Worm (Caenorhabditis elegans) whole organism, L2 larva: ENCODE data around the gene basl-1.

Experiments
- C34F6.9 ChIP-seq: fragments of 150-350 bp; optimal IDR thresholded peaks from 2 replicates; lab custom pipeline; 2014; ENCODE audit warnings: missing biosample characterization, missing genetic modification characterization
- F13H6.1 ChIP-seq: sonication (generic microtip); optimal IDR thresholded peaks from 2 replicates; lab custom pipeline; 2016; ENCODE audit warnings: missing genetic modification characterization, missing compliant biosample characterization
- R02D3.7 ChIP-seq: fragments of 150-350 bp; optimal IDR thresholded peaks from 2 replicates; lab custom pipeline; 2014; ENCODE audit warnings: missing biosample characterization, missing genetic modification characterization
- Y55F3AM.14 ChIP-seq: fragments of 200-800 bp; sonication (Bioruptor generic); optimal IDR thresholded peaks from 2 replicates; lab custom pipeline; 2018; ENCODE audit warnings: mild to moderate bottlenecking, missing genetic modification characterization, missing compliant biosample characterization
- alr-1 ChIP-seq: fragments of 150-350 bp; optimal IDR thresholded peaks from 2 replicates; lab custom pipeline; 2014; ENCODE audit warnings: missing biosample characterization, missing genetic modification characterization
- aly-2 ChIP-seq: fragments of 150-350 bp; optimal IDR thresholded peaks from 2 replicates; lab custom pipeline; 2014; ENCODE audit warnings: missing biosample characterization, missing genetic modification characterization
- ama-1 ChIP-seq: fragments of 150-350 bp; optimal IDR thresholded peaks from 2 replicates; lab custom pipeline; 2018; ENCODE audit warnings: inconsistent platforms
- blmp-1 ChIP-seq: sonication (generic microtip); optimal IDR thresholded peaks from 2 replicates; lab custom pipeline; 2017; ENCODE audit warnings: missing genetic modification characterization, mild to moderate bottlenecking, missing compliant biosample characterization, antibody characterized with exemption, moderate library complexity; ENCODE audit not compliant: insufficient read depth
- ceh-16 ChIP-seq: fragments of 150-350 bp; optimal IDR thresholded peaks from 2 replicates; lab custom pipeline; 2014; ENCODE audit warnings: missing biosample characterization, missing genetic modification characterization
- ceh-82 ChIP-seq: fragments of 150-350 bp; optimal IDR thresholded peaks from 2 replicates; lab custom pipeline; 2014; ENCODE audit warnings: missing biosample characterization, missing genetic modification characterization
- crh-2 ChIP-seq: sonication (generic microtip); optimal IDR thresholded peaks from 2 replicates; lab custom pipeline; 2017; ENCODE audit warnings: missing biosample characterization, missing genetic modification characterization
- dmd-4 ChIP-seq: sonication (generic microtip); optimal IDR thresholded peaks from 2 replicates; lab custom pipeline; 2017; ENCODE audit warnings: missing biosample characterization, missing genetic modification characterization
- egl-27 ChIP-seq: sonication (generic microtip); optimal IDR thresholded peaks from 3 replicates; lab custom pipeline; 2017; ENCODE audit warnings: missing biosample characterization, missing genetic modification reagents, missing genetic modification characterization
- elt-1 ChIP-seq: fragments of 150-350 bp; optimal IDR thresholded peaks from 2 replicates; lab custom pipeline; 2014; ENCODE audit warnings: missing biosample characterization, missing genetic modification characterization
- elt-3 ChIP-seq: sonication (generic microtip); optimal IDR thresholded peaks from 2 replicates; lab custom pipeline; 2017; ENCODE audit warnings: missing biosample characterization, missing genetic modification characterization
- fos-1 ChIP-seq: fragments of 150-350 bp; optimal IDR thresholded peaks from 2 replicates; lab custom pipeline; 2014; ENCODE audit warnings: missing biosample characterization, missing genetic modification characterization
- gmeb-1 ChIP-seq: fragments of 150-350 bp; optimal IDR thresholded peaks from 2 replicates; lab custom pipeline; 2014; ENCODE audit warnings: missing biosample characterization, missing genetic modification characterization
- lin-11 ChIP-seq: fragments of 150-350 bp; sonication (generic microtip); optimal IDR thresholded peaks from 2 replicates; lab custom pipeline; 2014; ENCODE audit warnings: missing biosample characterization, missing genetic modification characterization, inconsistent platforms, mixed read lengths
- lin-13 ChIP-seq: fragments of 150-350 bp; optimal IDR thresholded peaks from 2 replicates; lab custom pipeline; 2014; ENCODE audit warnings: missing biosample characterization, missing genetic modification reagents, missing genetic modification characterization
- lin-39 ChIP-seq: fragments of 150-350 bp; optimal IDR thresholded peaks from 2 replicates; lab custom pipeline; 2014; ENCODE audit warnings: missing biosample characterization, missing genetic modification reagents, missing genetic modification characterization
- lsy-2 ChIP-seq, 2 experiments: fragments of 150-350 bp in 1 of 2; sonication (generic microtip) in 1 of 2; optimal IDR thresholded peaks; 2 replicates each; lab custom pipeline; 2014 to 2017; ENCODE audit warnings: missing biosample characterization in 2 of 2, missing genetic modification characterization in 2 of 2
- mab-5 ChIP-seq: fragments of 150-350 bp; optimal IDR thresholded peaks from 2 replicates; lab custom pipeline; 2014; ENCODE audit warnings: missing biosample characterization, missing genetic modification characterization
- mbf-1 ChIP-seq: sonication (generic microtip); optimal IDR thresholded peaks from 2 replicates; lab custom pipeline; 2017; ENCODE audit warnings: missing biosample characterization, missing genetic modification characterization
- mdl-1 ChIP-seq, 2 experiments: fragments of 150-350 bp in 1 of 2; sonication (generic microtip) in 1 of 2; optimal IDR thresholded peaks; 2 replicates each; lab custom pipeline; 2017; ENCODE audit warnings: missing biosample characterization in 2 of 2, missing genetic modification characterization in 2 of 2
- nhr-10 ChIP-seq: sonication (generic microtip); optimal IDR thresholded peaks from 2 replicates; lab custom pipeline; 2017; ENCODE audit warnings: missing biosample characterization, missing genetic modification characterization
- nhr-11 ChIP-seq: fragments of 150-350 bp; optimal IDR thresholded peaks from 2 replicates; lab custom pipeline; 2014; ENCODE audit warnings: missing biosample characterization, missing genetic modification characterization
- nhr-12 ChIP-seq: fragments of 150-350 bp; optimal IDR thresholded peaks from 2 replicates; lab custom pipeline; 2014; ENCODE audit warnings: missing biosample characterization, missing genetic modification characterization
- nhr-129 ChIP-seq: fragments of 150-350 bp; optimal IDR thresholded peaks from 2 replicates; lab custom pipeline; 2014; ENCODE audit warnings: missing biosample characterization, missing genetic modification characterization
- nhr-21 ChIP-seq: fragments of 150-350 bp; optimal IDR thresholded peaks from 2 replicates; lab custom pipeline; 2014; ENCODE audit warnings: missing biosample characterization, missing genetic modification characterization
- nhr-23 ChIP-seq: fragments of 150-350 bp; optimal IDR thresholded peaks from 2 replicates; lab custom pipeline; 2014; ENCODE audit warnings: missing biosample characterization, missing genetic modification reagents, missing genetic modification characterization
- nhr-237 ChIP-seq: fragments of 150-350 bp; optimal IDR thresholded peaks from 2 replicates; lab custom pipeline; 2014; ENCODE audit warnings: missing biosample characterization, missing genetic modification characterization
- nhr-25 ChIP-seq: fragments of 150-350 bp; sonication (generic microtip); optimal IDR thresholded peaks from 3 replicates; lab custom pipeline; 2014; ENCODE audit warnings: missing biosample characterization, missing genetic modification characterization
- nhr-6 ChIP-seq: fragments of 150-350 bp; optimal IDR thresholded peaks from 2 replicates; lab custom pipeline; 2014; ENCODE audit warnings: missing biosample characterization, missing genetic modification characterization
- nhr-77 ChIP-seq: fragments of 150-350 bp; optimal IDR thresholded peaks from 2 replicates; lab custom pipeline; 2014; ENCODE audit warnings: missing biosample characterization, missing genetic modification characterization
- peb-1 ChIP-seq: fragments of 150-350 bp; optimal IDR thresholded peaks from 2 replicates; lab custom pipeline; 2014; ENCODE audit warnings: missing biosample characterization, missing genetic modification characterization
- sem-4 ChIP-seq: fragments of 150-350 bp; optimal IDR thresholded peaks from 2 replicates; lab custom pipeline; 2014; ENCODE audit warnings: missing biosample characterization, missing genetic modification reagents, missing genetic modification characterization
- skn-1 ChIP-seq: sonication (generic microtip); optimal IDR thresholded peaks from 2 replicates; lab custom pipeline; 2017; ENCODE audit warnings: missing biosample characterization, missing genetic modification characterization
- sma-3 ChIP-seq: sonication (generic microtip); optimal IDR thresholded peaks from 2 replicates; lab custom pipeline; 2016; ENCODE audit warnings: missing genetic modification reagents, missing genetic modification characterization, missing compliant biosample characterization
- sma-9 ChIP-seq, 2 experiments: fragments of 150-350 bp in 1 of 2; sonication (generic microtip) in 1 of 2; optimal IDR thresholded peaks; 2 replicates each; lab custom pipeline; 2014 to 2016; ENCODE audit warnings: missing genetic modification characterization in 2 of 2, mild to moderate bottlenecking in 1 of 2, missing biosample characterization in 1 of 2, missing compliant biosample characterization in 1 of 2, missing genetic modification reagents in 1 of 2, moderate library complexity in 1 of 2
- snpc-4 ChIP-seq: fragments of 150-350 bp; optimal IDR thresholded peaks from 2 replicates; lab custom pipeline; 2014; ENCODE audit warnings: missing biosample characterization, missing genetic modification characterization
- unc-55 ChIP-seq: fragments of 150-350 bp; sonication (generic microtip); optimal IDR thresholded peaks from 3 replicates; lab custom pipeline; 2014; ENCODE audit warnings: missing biosample characterization, missing genetic modification reagents, missing genetic modification characterization
- unc-62 ChIP-seq: fragments of 150-350 bp; optimal IDR thresholded peaks from 2 replicates; lab custom pipeline; 2014; ENCODE audit warnings: missing biosample characterization, missing genetic modification reagents, missing genetic modification characterization
- zag-1 ChIP-seq: fragments of 150-350 bp; optimal IDR thresholded peaks from 2 replicates; lab custom pipeline; 2014; ENCODE audit warnings: missing biosample characterization, missing genetic modification characterization
- ztf-1 ChIP-seq: fragments of 200-800 bp; sonication (Bioruptor generic); conservative IDR thresholded peaks from 2 replicates; pipeline ENCODE4 v1.3.6; 2022; ENCODE audit warnings: missing genetic modification characterization, missing compliant biosample characterization
- ztf-11 ChIP-seq: sonication (generic microtip); optimal IDR thresholded peaks from 2 replicates; lab custom pipeline; 2017; ENCODE audit warnings: missing biosample characterization, missing genetic modification characterization
- ztf-4 ChIP-seq: fragments of 150-350 bp; optimal IDR thresholded peaks from 2 replicates; lab custom pipeline; 2014; ENCODE audit warnings: missing biosample characterization, missing genetic modification characterization

The basl-1 gene

ce11 chrIII:5594350-5594749, 20.4 kb upstream of the basl-1 start:
- no peak for TF ChIP-seq F13H6.1 (tag; lab: Kevin White, UChicago)
- TF ChIP-seq R02D3.7 (tag; lab: Kevin White, UChicago), result no peak
- TF ChIP-seq sma-9 (GFP tag; optimal IDR thresholded peaks at IDR 0.05; lab: Kevin White, UChicago), result peak; percentile 7
- no peak for TF ChIP-seq sma-9 (tag; optimal IDR thresholded peaks at IDR 0.05; lab: Kevin White, UChicago)
- peak; percentile 43 for TF ChIP-seq sma-3
- TF ChIP-seq nhr-23 (tag; lab: Kevin White, UChicago), result no peak
- TF ChIP-seq unc-62 (GFP tag; lab: Kevin White, UChicago), result no peak
- peak; percentile 19 for TF ChIP-seq fos-1
- no peak for TF ChIP-seq nhr-12 (tag; lab: Kevin White, UChicago)
- no peak for TF ChIP-seq nhr-10 (tag; lab: Kevin White, UChicago)
- no peak for TF ChIP-seq sem-4 (tag; lab: Kevin White, UChicago)
- TF ChIP-seq dmd-4 (tag; lab: Kevin White, UChicago), result no peak
- peak; percentile 30 for TF ChIP-seq nhr-21
- peak; percentile 71 for TF ChIP-seq nhr-25
- TF ChIP-seq mab-5 (tag; lab: Kevin White, UChicago), result no peak
- TF ChIP-seq, all 48 proteins: peak for 5

- TF ChIP-seq ztf-4 (tag; lab: Kevin White, UChicago), result no peak
- peak; percentile 73 for TF ChIP-seq fos-1
- TF ChIP-seq sma-3, result peak; percentile 9
Measured at ce11 chrIII:5595445-5595844, 19.3 kb upstream of the basl-1 start, which contains the start of gene ced-6. Gene ced-6 (plus strand): TSS chrIII:5595771.

- TF ChIP-seq lin-13 (GFP tag; lab: Kevin White, UChicago) (no peak), nhr-25 (peak; percentile 5)
Measured at ce11 chrIII:5599958-5600357, 14.8 kb upstream of the basl-1 start, which contains the start of gene wdr-37. Gene wdr-37 (minus strand): TSS chrIII:5600058.

- TF ChIP-seq sma-3 (peak; percentile 76), peb-1 (tag; lab: Kevin White, UChicago) (no peak), crh-2 (tag; lab: Kevin White, UChicago) (peak; percentile 59), mdl-1 (tag; optimal IDR thresholded peaks at IDR 0.05; lab: Kevin White, UChicago) (no peak), mab-5 (tag; lab: Kevin White, UChicago) (no peak), sem-4 (tag; lab: Kevin White, UChicago) (peak; percentile 22), blmp-1 (tag; lab: Kevin White, UChicago) (no peak), nhr-129 (tag; lab: Kevin White, UChicago) (peak; percentile 87), nhr-21 (peak; percentile 70), Y55F3AM.14 (GFP tag; lab: Kevin White, UChicago) (no peak), ztf-11 (tag; lab: Kevin White, UChicago) (no peak), nhr-11 (no peak), nhr-237 (tag; lab: Kevin White, UChicago) (no peak), F13H6.1 (tag; lab: Kevin White, UChicago) (peak; percentile 65), egl-27 (tag; lab: Kevin White, UChicago) (peak; percentile 58), fos-1 (peak; percentile 64), snpc-4 (tag; lab: Kevin White, UChicago) (no peak), zag-1 (tag; lab: Kevin White, UChicago) (no peak), alr-1 (tag; lab: Kevin White, UChicago) (no peak), lin-13 (GFP tag; lab: Kevin White, UChicago) (peak; percentile 74), nhr-6 (tag; lab: Kevin White, UChicago) (no peak), nhr-77 (tag; lab: Kevin White, UChicago) (no peak), ceh-16 (tag; lab: Kevin White, UChicago) (peak; percentile 25), unc-55 (GFP tag; lab: Kevin White, UChicago) (peak; percentile 20), nhr-25 (peak; percentile 63), ceh-82 (tag; lab: Kevin White, UChicago) (no peak), nhr-23 (tag; lab: Kevin White, UChicago) (no peak), C34F6.9 (tag; lab: Kevin White, UChicago) (peak; percentile 63), lsy-2 (tag; optimal IDR thresholded peaks at IDR 0.05; lab: Kevin White, UChicago) (peak; percentile 13 to 72), elt-3 (tag; lab: Kevin White, UChicago) (no peak), skn-1 (tag; lab: Kevin White, UChicago) (no peak), elt-1 (no peak), ztf-1 (no peak), unc-62 (GFP tag; lab: Kevin White, UChicago) (no peak), ama-1 (lab: Kevin White, UChicago) (no peak), lin-39 (tag; lab: Kevin White, UChicago) (no peak), aly-2 (tag; lab: Kevin White, UChicago) (no peak), lin-11 (tag; lab: Kevin White, UChicago) (no peak), nhr-10 (tag; lab: Kevin White, UChicago) (no peak), ztf-4 (tag; lab: Kevin White, UChicago) (peak; percentile 51), sma-9 (GFP tag; optimal IDR thresholded peaks at IDR 0.05; lab: Kevin White, UChicago) (peak; percentile 73), sma-9 (tag; optimal IDR thresholded peaks at IDR 0.05; lab: Kevin White, UChicago) (no peak), gmeb-1 (tag; lab: Kevin White, UChicago) (peak; percentile 62), R02D3.7 (tag; lab: Kevin White, UChicago) (no peak), mbf-1 (no peak)
Measured at ce11 chrIII:5601999-5602398, 12.7 kb upstream of the basl-1 start.
